Fruit fly (Drosophila melanogaster) whole organism, wandering third instar larva: ENCODE data around the gene APP-BP1.

Experiments used
- Mio ChIP-seq: sonication (Bioruptor generic); optimal IDR thresholded peaks from 2 replicates; lab custom pipeline; 2016; ENCODE audit warnings: missing biosample characterization, missing genetic modification characterization

The APP-BP1 gene

dm6 chr3L:11148478-11149251 lies 50.5 kb downstream of the APP-BP1 start:
- TF ChIP-seq Mio = no peak
